Worm (Caenorhabditis elegans): ENCODE data around the gene sec-3.

sec-3 gene

ce11 chrX:3056098-3056497, 43.6 kb downstream of the sec-3 start:
- no peak for TF ChIP-seq B0310.2 (tag; optimal IDR thresholded peaks at IDR 0.05)
- no peak for TF ChIP-seq ama-1 (optimal IDR thresholded peaks at IDR 0.05)

- TF ChIP-seq ceh-13 (GFP tag; optimal IDR thresholded peaks at IDR 0.05) = no peak
- TF ChIP-seq pes-1 (GFP tag; IDR thresholded peaks at IDR 0.05) = no peak
- TF ChIP-seq flt-1 (GFP tag; IDR thresholded peaks at IDR 0.05) = no peak
- TF ChIP-seq hnd-1 (tag; optimal IDR thresholded peaks at IDR 0.05) = no peak
- TF ChIP-seq tra-4 (tag; optimal IDR thresholded peaks at IDR 0.05) = no peak
- TF ChIP-seq ama-1 (optimal IDR thresholded peaks at IDR 0.05) = no peak
- TF ChIP-seq F13C5.2 (tag; optimal IDR thresholded peaks at IDR 0.05) = no peak
- no peak for TF ChIP-seq ets-7 (tag; optimal IDR thresholded peaks at IDR 0.05)
- TF ChIP-seq hmbx-1 (tag; optimal IDR thresholded peaks at IDR 0.05) = no peak
Observed at ce11 chrX:3054802-3055201, 44.9 kb downstream of the sec-3 start, which contains the start of gene twk-26. TSS of gene twk-26 (minus strand) at chrX:3054824.

DNA sequence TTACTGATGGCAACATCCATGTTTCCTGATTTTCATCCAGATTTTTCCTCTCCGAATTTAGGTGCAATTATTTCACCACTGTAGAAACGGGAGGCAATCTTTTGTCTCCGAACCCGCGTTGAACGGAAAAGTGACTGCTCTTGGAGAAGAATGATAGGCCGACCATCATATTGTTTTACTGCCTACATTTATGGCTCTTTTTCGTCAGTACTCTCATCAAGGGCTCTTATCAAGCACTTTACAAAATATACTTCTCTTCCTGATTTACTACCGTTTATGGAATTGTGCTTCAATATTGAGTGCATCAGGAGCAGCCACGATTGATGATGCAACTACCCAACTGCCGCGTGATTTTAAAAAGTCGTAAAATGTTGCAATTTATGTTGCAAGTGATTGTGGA, 45.3 kb downstream of the sec-3 start:
- TF ChIP-seq tbx-11 (GFP tag; IDR thresholded peaks at IDR 0.05) = no peak
- TF ChIP-seq F13C5.2 (tag; optimal IDR thresholded peaks at IDR 0.05) = no peak

ce11 chrX:3051315-3051993, 48.2 kb downstream of the sec-3 start:
- TF ChIP-seq hmg-4 (GFP tag; optimal IDR thresholded peaks at IDR 0.05) = no peak
- TF ChIP-seq ceh-13 (GFP tag; optimal IDR thresholded peaks at IDR 0.05) = no peak
- TF ChIP-seq hmbx-1 (tag; optimal IDR thresholded peaks at IDR 0.05) = no peak
- TF ChIP-seq ama-1 (optimal IDR thresholded peaks at IDR 0.05) = no peak
- TF ChIP-seq pes-1 (GFP tag; IDR thresholded peaks at IDR 0.05) = no peak
- no peak for TF ChIP-seq ceh-36 (tag; optimal IDR thresholded peaks at IDR 0.05)
- no peak for TF ChIP-seq B0310.2 (tag; optimal IDR thresholded peaks at IDR 0.05)
- no peak for TF ChIP-seq tbx-37 (GFP tag; conservative IDR thresholded peaks at IDR 0.05)
- TF ChIP-seq aly-1 (tag; optimal IDR thresholded peaks at IDR 0.05) = no peak
- no peak for TF ChIP-seq tra-4 (tag; optimal IDR thresholded peaks at IDR 0.05)
- no peak for TF ChIP-seq sea-1 (GFP tag; conservative IDR thresholded peaks at IDR 0.05)
- TF ChIP-seq hnd-1 (tag; optimal IDR thresholded peaks at IDR 0.05) = no peak
- no peak for TF ChIP-seq tbx-11 (GFP tag; IDR thresholded peaks at IDR 0.05)
- no peak for TF ChIP-seq ets-7 (tag; optimal IDR thresholded peaks at IDR 0.05)

DNA sequence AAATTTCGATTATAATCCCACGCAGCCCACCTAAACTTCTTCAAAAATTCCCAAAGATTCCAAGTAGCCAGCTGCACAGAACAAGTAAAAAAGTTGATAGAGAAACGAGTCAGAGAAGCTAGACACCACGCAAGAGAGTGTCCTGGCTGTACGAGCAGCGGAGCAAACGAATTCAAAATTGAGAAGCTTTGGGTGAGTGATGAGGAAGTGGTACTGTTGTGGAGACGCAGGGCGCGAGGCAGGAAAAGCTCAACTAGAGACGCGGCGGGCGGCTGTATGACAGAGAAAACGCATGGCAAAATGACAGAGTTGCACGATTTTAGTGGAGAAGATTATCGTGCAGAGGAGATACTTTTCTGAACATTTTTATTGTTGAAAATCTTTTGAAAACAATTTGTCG, 50.4 kb downstream of the sec-3 start:
- no peak for TF ChIP-seq aly-1 (tag; optimal IDR thresholded peaks at IDR 0.05)
- TF ChIP-seq hmg-4 (GFP tag; optimal IDR thresholded peaks at IDR 0.05) = no peak
- no peak for TF ChIP-seq ceh-13 (GFP tag; optimal IDR thresholded peaks at IDR 0.05)
- TF ChIP-seq B0310.2 (tag; optimal IDR thresholded peaks at IDR 0.05) = no peak
- TF ChIP-seq hmbx-1 (tag; optimal IDR thresholded peaks at IDR 0.05) = no peak
- TF ChIP-seq F13C5.2 (tag; optimal IDR thresholded peaks at IDR 0.05) = no peak
- no peak for TF ChIP-seq pes-1 (GFP tag; IDR thresholded peaks at IDR 0.05)
- no peak for TF ChIP-seq ama-1 (optimal IDR thresholded peaks at IDR 0.05)
- no peak for TF ChIP-seq scrt-1 (GFP tag; IDR thresholded peaks at IDR 0.05)

DNA sequence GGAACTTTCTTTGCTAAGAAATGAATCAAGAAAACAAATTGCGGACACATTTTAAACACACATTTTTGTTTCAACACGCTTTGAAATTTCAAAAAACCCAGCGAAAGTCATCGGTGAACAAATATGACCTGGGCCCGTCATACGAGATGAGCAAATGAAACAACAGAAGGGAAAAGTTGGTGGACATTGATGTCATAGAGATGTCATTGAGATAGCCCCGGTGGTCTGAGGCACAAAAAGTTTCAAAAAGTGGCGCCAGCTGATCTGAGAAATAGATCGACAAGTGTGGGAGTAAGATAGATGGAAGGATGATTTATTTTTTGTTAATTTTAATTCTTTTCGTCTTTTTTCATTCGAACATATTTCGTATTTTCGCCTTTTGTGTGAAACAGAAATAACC, 51.0 kb downstream of the sec-3 start:
- TF ChIP-seq tbx-37 (GFP tag; conservative IDR thresholded peaks at IDR 0.05) = no peak
- TF ChIP-seq ama-1 (optimal IDR thresholded peaks at IDR 0.05) = no peak
- TF ChIP-seq hnd-1 (tag; optimal IDR thresholded peaks at IDR 0.05) = no peak
- TF ChIP-seq pes-1 (GFP tag; IDR thresholded peaks at IDR 0.05) = no peak
- no peak for TF ChIP-seq sea-1 (GFP tag; conservative IDR thresholded peaks at IDR 0.05)
- TF ChIP-seq tra-4 (tag; optimal IDR thresholded peaks at IDR 0.05) = no peak
- no peak for TF ChIP-seq flt-1 (GFP tag; IDR thresholded peaks at IDR 0.05)
- no peak for TF ChIP-seq hmbx-1 (tag; optimal IDR thresholded peaks at IDR 0.05)
- no peak for TF ChIP-seq hmg-4 (GFP tag; optimal IDR thresholded peaks at IDR 0.05)
- no peak for TF ChIP-seq aly-1 (tag; optimal IDR thresholded peaks at IDR 0.05)
- no peak for TF ChIP-seq ceh-36 (tag; optimal IDR thresholded peaks at IDR 0.05)
- TF ChIP-seq F13C5.2 (tag; optimal IDR thresholded peaks at IDR 0.05) = no peak
- no peak for TF ChIP-seq ets-7 (tag; optimal IDR thresholded peaks at IDR 0.05)
- no peak for TF ChIP-seq scrt-1 (GFP tag; IDR thresholded peaks at IDR 0.05)
- TF ChIP-seq B0310.2 (tag; optimal IDR thresholded peaks at IDR 0.05) = no peak
- no peak for TF ChIP-seq tbx-11 (GFP tag; IDR thresholded peaks at IDR 0.05)
- TF ChIP-seq ceh-13 (GFP tag; optimal IDR thresholded peaks at IDR 0.05) = no peak

ce11 chrX:3047224-3047623, 52.4 kb downstream of the sec-3 start:
- TF ChIP-seq scrt-1 (GFP tag; IDR thresholded peaks at IDR 0.05) (no peak), ets-7 (tag; optimal IDR thresholded peaks at IDR 0.05) (no peak), B0310.2 (tag; optimal IDR thresholded peaks at IDR 0.05) (no peak), ceh-13 (GFP tag; optimal IDR thresholded peaks at IDR 0.05) (no peak), ceh-36 (tag; optimal IDR thresholded peaks at IDR 0.05) (no peak), hnd-1 (tag; optimal IDR thresholded peaks at IDR 0.05) (no peak), flt-1 (GFP tag; IDR thresholded peaks at IDR 0.05) (no peak), F13C5.2 (tag; optimal IDR thresholded peaks at IDR 0.05) (no peak), hmbx-1 (tag; optimal IDR thresholded peaks at IDR 0.05) (no peak), tbx-11 (GFP tag; IDR thresholded peaks at IDR 0.05) (no peak), ama-1 (optimal IDR thresholded peaks at IDR 0.05) (no peak), aly-1 (tag; optimal IDR thresholded peaks at IDR 0.05) (no peak), pes-1 (GFP tag; IDR thresholded peaks at IDR 0.05) (no peak), tra-4 (tag; optimal IDR thresholded peaks at IDR 0.05) (no peak), tbx-37 (GFP tag; conservative IDR thresholded peaks at IDR 0.05) (no peak), sea-1 (GFP tag; conservative IDR thresholded peaks at IDR 0.05) (no peak)

DNA sequence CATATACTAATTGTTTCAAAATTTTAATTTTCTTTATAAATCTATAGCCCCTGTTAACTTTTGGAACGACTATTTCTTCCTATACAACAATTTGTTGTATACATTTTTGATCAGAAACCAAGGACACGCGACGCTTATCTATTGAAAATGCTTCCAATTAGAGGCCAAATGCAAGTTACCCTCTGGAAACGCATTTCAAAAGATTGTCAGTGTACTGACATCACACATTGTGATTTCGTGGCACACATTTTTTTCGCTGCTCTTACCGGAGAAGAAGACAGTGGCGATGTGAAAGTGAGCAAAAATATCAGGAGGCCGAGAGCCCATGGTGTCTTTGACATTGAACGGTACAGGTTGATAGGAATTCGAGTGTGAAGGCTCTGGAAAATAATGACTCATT, 54.2 kb downstream of the sec-3 start, which contains the start of gene cnnm-3:
TSS of gene cnnm-3 (minus strand) at position 382 of the 400 bp plus-strand sequence.
- no peak for TF ChIP-seq aly-1 (tag; optimal IDR thresholded peaks at IDR 0.05)
- TF ChIP-seq ceh-13 (GFP tag; optimal IDR thresholded peaks at IDR 0.05) = no peak
- TF ChIP-seq scrt-1 (GFP tag; IDR thresholded peaks at IDR 0.05) = no peak
- TF ChIP-seq ets-7 (tag; optimal IDR thresholded peaks at IDR 0.05) = no peak
- no peak for TF ChIP-seq tra-4 (tag; optimal IDR thresholded peaks at IDR 0.05)
- no peak for TF ChIP-seq ceh-36 (tag; optimal IDR thresholded peaks at IDR 0.05)
